Worm (Caenorhabditis elegans) whole organism, L1 larva: ENCODE data around the gene Y43C5B.2.

Experiments used
- C04F5.9 ChIP-seq: sonication (generic microtip); optimal IDR thresholded peaks from 2 replicates; lab custom pipeline; 2016; ENCODE audit warnings: missing genetic modification characterization, missing compliant biosample characterization
- Y116A8C.19 ChIP-seq: sonication (generic microtip); optimal IDR thresholded peaks from 2 replicates; lab custom pipeline; 2016; ENCODE audit warnings: missing compliant biosample characterization, missing genetic modification characterization, borderline replicate concordance
- aha-1 ChIP-seq: fragments of 150-350 bp; optimal IDR thresholded peaks from 2 replicates; lab custom pipeline; 2014; ENCODE audit warnings: missing biosample characterization, missing genetic modification characterization
- alr-1 ChIP-seq: fragments of 200-800 bp; sonication (Bioruptor generic); optimal IDR thresholded peaks from 2 replicates; lab custom pipeline; 2018; ENCODE audit warnings: borderline replicate concordance, mild to moderate bottlenecking, missing genetic modification characterization, missing compliant biosample characterization
- blmp-1 ChIP-seq: fragments of 150-350 bp; optimal IDR thresholded peaks from 2 replicates; lab custom pipeline; 2014; ENCODE audit warnings: missing biosample characterization, missing genetic modification characterization
- ceh-63 ChIP-seq: fragments of 200-800 bp; sonication (Bioruptor generic); optimal IDR thresholded peaks from 2 replicates; lab custom pipeline; 2018; ENCODE audit warnings: mild to moderate bottlenecking, missing genetic modification characterization, missing compliant biosample characterization
- ceh-8 ChIP-seq: fragments of 200-800 bp; sonication (Bioruptor generic); optimal IDR thresholded peaks from 2 replicates; lab custom pipeline; 2018; ENCODE audit warnings: mild to moderate bottlenecking, missing genetic modification characterization, moderate library complexity, missing compliant biosample characterization
- ceh-82 ChIP-seq, 3 experiments: fragments of 150-350 bp in 1 of 3; sonication (generic microtip) in 2 of 3; optimal IDR thresholded peaks; 2 replicates each; lab custom pipeline; 2014 to 2017; ENCODE audit warnings: missing biosample characterization in 3 of 3, missing genetic modification characterization in 3 of 3
- ceh-88 ChIP-seq: fragments of 200-800 bp; sonication (Bioruptor generic); IDR thresholded peaks from 2 replicates; pipeline ENCODE4 v1.3.6; 2022; ENCODE audit warnings: missing genetic modification characterization, missing compliant biosample characterization
- ceh-90 ChIP-seq: sonication (generic microtip); optimal IDR thresholded peaks from 2 replicates; lab custom pipeline; 2016; ENCODE audit warnings: missing genetic modification characterization, missing compliant biosample characterization
- ces-1 ChIP-seq: fragments of 150-350 bp; optimal IDR thresholded peaks from 2 replicates; lab custom pipeline; 2014; ENCODE audit warnings: missing biosample characterization, missing genetic modification reagents, missing genetic modification characterization
- efl-3 ChIP-seq: fragments of 200-800 bp; sonication (Bioruptor generic); optimal IDR thresholded peaks from 2 replicates; lab custom pipeline; 2018; ENCODE audit warnings: mild to moderate bottlenecking, missing genetic modification characterization, missing compliant biosample characterization
- egl-13 ChIP-seq: sonication (generic microtip); optimal IDR thresholded peaks from 2 replicates; lab custom pipeline; 2016; ENCODE audit warnings: missing genotype, missing genetic modification reagents, missing genetic modification characterization, missing compliant biosample characterization
- elt-3 ChIP-seq, 6 experiments: fragments of 150-350 bp in 1 of 6; sonication (generic microtip); optimal IDR thresholded peaks; 2 replicates each; lab custom pipeline; 2017 to 2018; ENCODE audit warnings: missing biosample characterization in 6 of 6, missing genetic modification characterization in 6 of 6, inconsistent platforms in 1 of 6
- fkh-4 ChIP-seq: sonication (generic microtip); optimal IDR thresholded peaks from 2 replicates; lab custom pipeline; 2016; ENCODE audit warnings: missing compliant biosample characterization, missing genetic modification characterization, borderline replicate concordance
- fkh-8 ChIP-seq: sonication (generic microtip); optimal IDR thresholded peaks from 2 replicates; lab custom pipeline; 2016; ENCODE audit warnings: mild to moderate bottlenecking, missing genetic modification characterization, missing compliant biosample characterization
- fos-1 ChIP-seq: fragments of 150-350 bp; optimal IDR thresholded peaks from 2 replicates; lab custom pipeline; 2014; ENCODE audit warnings: missing biosample characterization, missing genetic modification characterization
- grh-1 ChIP-seq: fragments of 200-800 bp; sonication (Bioruptor generic); IDR thresholded peaks from 2 replicates; pipeline ENCODE4 v1.3.6; 2022; ENCODE audit warnings: missing genetic modification reagents, missing genetic modification characterization, missing compliant biosample characterization
- hlh-17 ChIP-seq: fragments of 200-800 bp; sonication (Bioruptor generic); optimal IDR thresholded peaks from 2 replicates; lab custom pipeline; 2018; ENCODE audit warnings: missing genetic modification characterization, mild to moderate bottlenecking, missing compliant biosample characterization, moderate library complexity, borderline replicate concordance
- hlh-4 ChIP-seq: sonication (generic microtip); optimal IDR thresholded peaks from 2 replicates; lab custom pipeline; 2016; ENCODE audit warnings: mild to moderate bottlenecking, missing genetic modification characterization, missing compliant biosample characterization
- irx-1 ChIP-seq: sonication (generic microtip); optimal IDR thresholded peaks from 2 replicates; lab custom pipeline; 2016; ENCODE audit warnings: missing genetic modification characterization, missing compliant biosample characterization
- lin-13 ChIP-seq: fragments of 150-350 bp; optimal IDR thresholded peaks from 2 replicates; lab custom pipeline; 2014; ENCODE audit warnings: missing biosample characterization, missing genetic modification reagents, missing genetic modification characterization
- lin-14 ChIP-seq: fragments of 200-800 bp; sonication (Bioruptor generic); optimal IDR thresholded peaks from 2 replicates; lab custom pipeline; 2018; ENCODE audit warnings: mild to moderate bottlenecking, missing genetic modification characterization, moderate library complexity, missing compliant biosample characterization
- lin-15B ChIP-seq: fragments of 150-350 bp; sonication (generic microtip); optimal IDR thresholded peaks from 3 replicates; lab custom pipeline; 2014; ENCODE audit warnings: missing biosample characterization, missing genetic modification characterization
- lir-3 ChIP-seq: sonication (generic microtip); optimal IDR thresholded peaks from 2 replicates; lab custom pipeline; 2016; ENCODE audit warnings: mild to moderate bottlenecking, missing genetic modification characterization, moderate library complexity, missing compliant biosample characterization; ENCODE audit not compliant: poor library complexity
- lsy-2 ChIP-seq, 2 experiments: fragments of 150-350 bp; optimal IDR thresholded peaks; 2 replicates each; lab custom pipeline; 2014; ENCODE audit warnings: missing biosample characterization in 2 of 2, missing genetic modification characterization in 2 of 2
- mab-9 ChIP-seq: fragments of 200-800 bp; sonication (Bioruptor generic); IDR thresholded peaks from 2 replicates; pipeline ENCODE4 v1.3.6; 2022; ENCODE audit warnings: missing genetic modification reagents, missing genetic modification characterization, missing compliant biosample characterization
- mdl-1 ChIP-seq, 2 experiments: fragments of 150-350 bp; optimal IDR thresholded peaks; 2 replicates each; lab custom pipeline; 2014 to 2017; ENCODE audit warnings: missing biosample characterization in 2 of 2, missing genetic modification characterization in 2 of 2, inconsistent platforms in 1 of 2
- mef-2 ChIP-seq: fragments of 150-350 bp; optimal IDR thresholded peaks from 2 replicates; lab custom pipeline; 2014; ENCODE audit warnings: missing biosample characterization, missing genetic modification characterization
- nhr-11 ChIP-seq: fragments of 150-350 bp; optimal IDR thresholded peaks from 2 replicates; lab custom pipeline; 2014; ENCODE audit warnings: missing biosample characterization, missing genetic modification characterization
- nhr-12 ChIP-seq: sonication (generic microtip); optimal IDR thresholded peaks from 2 replicates; lab custom pipeline; 2017; ENCODE audit warnings: missing biosample characterization, missing genetic modification characterization
- nhr-28 ChIP-seq: fragments of 150-350 bp; optimal IDR thresholded peaks from 2 replicates; lab custom pipeline; 2014; ENCODE audit warnings: missing biosample characterization, missing genetic modification characterization
- nhr-47 ChIP-seq: sonication (generic microtip); optimal IDR thresholded peaks from 2 replicates; lab custom pipeline; 2016; ENCODE audit warnings: mild to moderate bottlenecking, missing genetic modification characterization, moderate library complexity, missing compliant biosample characterization
- nhr-77 ChIP-seq: fragments of 150-350 bp; optimal IDR thresholded peaks from 2 replicates; lab custom pipeline; 2014; ENCODE audit warnings: missing biosample characterization, missing genetic modification characterization
- nhr-84 ChIP-seq: sonication (generic microtip); optimal IDR thresholded peaks from 2 replicates; lab custom pipeline; 2017; ENCODE audit warnings: missing biosample characterization, missing genetic modification characterization
- nhr-85 ChIP-seq: sonication (generic microtip); peaks from one replicate; lab custom pipeline; 2016; ENCODE audit warnings: missing genetic modification characterization, inconsistent platforms, missing compliant biosample characterization
- pag-3 ChIP-seq: sonication (generic microtip); optimal IDR thresholded peaks from 2 replicates; lab custom pipeline; 2017; ENCODE audit warnings: missing genetic modification characterization, mild to moderate bottlenecking, missing compliant biosample characterization, antibody characterized with exemption, borderline replicate concordance; ENCODE audit not compliant: insufficient read depth
- pqm-1 ChIP-seq: sonication (generic microtip); optimal IDR thresholded peaks from 3 replicates; lab custom pipeline; 2017; ENCODE audit warnings: missing biosample characterization, missing genetic modification characterization
- rnt-1 ChIP-seq: sonication (generic microtip); optimal IDR thresholded peaks from 2 replicates; lab custom pipeline; 2016; ENCODE audit warnings: mild to moderate bottlenecking, missing genetic modification characterization, moderate library complexity, missing compliant biosample characterization
- skn-1 ChIP-seq: fragments of 150-350 bp; optimal IDR thresholded peaks from 2 replicates; lab custom pipeline; 2014; ENCODE audit warnings: missing biosample characterization, missing genetic modification characterization
- snpc-4 ChIP-seq: fragments of 150-350 bp; optimal IDR thresholded peaks from 2 replicates; lab custom pipeline; 2014; ENCODE audit warnings: missing biosample characterization, missing genetic modification characterization
- snu-23 ChIP-seq: sonication (generic microtip); optimal IDR thresholded peaks from 2 replicates; lab custom pipeline; 2016; ENCODE audit warnings: missing genetic modification characterization, missing compliant biosample characterization
- sox-4 ChIP-seq: sonication (generic microtip); optimal IDR thresholded peaks from 2 replicates; lab custom pipeline; 2016; ENCODE audit warnings: missing genetic modification characterization, missing compliant biosample characterization
- sup-37 ChIP-seq: fragments of 200-800 bp; sonication (Bioruptor generic); optimal IDR thresholded peaks from 2 replicates; lab custom pipeline; 2018; ENCODE audit warnings: mild to moderate bottlenecking, missing genetic modification characterization, missing compliant biosample characterization
- swsn-7 ChIP-seq: sonication (generic microtip); optimal IDR thresholded peaks from 2 replicates; lab custom pipeline; 2016; ENCODE audit warnings: missing genetic modification characterization, missing compliant biosample characterization
- tbx-2 ChIP-seq: sonication (generic microtip); optimal IDR thresholded peaks from 2 replicates; lab custom pipeline; 2016; ENCODE audit warnings: missing genetic modification characterization, missing compliant biosample characterization
- unc-130 ChIP-seq: fragments of 150-350 bp; optimal IDR thresholded peaks from 2 replicates; lab custom pipeline; 2017; ENCODE audit warnings: missing biosample characterization, missing genetic modification characterization, inconsistent platforms
- unc-30 ChIP-seq: sonication (generic microtip); optimal IDR thresholded peaks from 2 replicates; lab custom pipeline; 2017; ENCODE audit warnings: missing biosample characterization, missing genetic modification characterization
- unc-62 ChIP-seq: fragments of 150-350 bp; optimal IDR thresholded peaks from 2 replicates; lab custom pipeline; 2014; ENCODE audit warnings: missing biosample characterization, missing genetic modification reagents, missing genetic modification characterization
- xbp-1 ChIP-seq: sonication (generic microtip); optimal IDR thresholded peaks from 2 replicates; lab custom pipeline; 2016; ENCODE audit warnings: missing genetic modification characterization, missing compliant biosample characterization
- ztf-4 ChIP-seq: fragments of 150-350 bp; optimal IDR thresholded peaks from 2 replicates; lab custom pipeline; 2014; ENCODE audit warnings: missing biosample characterization, missing genetic modification characterization

Y43C5B.2 gene

ce11 chrIV:10345990-10346389, 6.2 kb downstream of the Y43C5B.2 start (continued):
- TF ChIP-seq hlh-17 (GFP tag; lab: Kevin White, UChicago) (no peak), hlh-4 (tag; lab: Kevin White, UChicago) (no peak), efl-3 (GFP tag; lab: Kevin White, UChicago) (no peak), lsy-2 (tag; optimal IDR thresholded peaks at IDR 0.05; lab: Kevin White, UChicago) (peak; percentile 12 to 75), lin-14 (GFP tag; lab: Kevin White, UChicago) (peak; percentile 90), xbp-1 (tag; lab: Kevin White, UChicago) (no peak), ceh-82 (tag; optimal IDR thresholded peaks at IDR 0.05; lab: Kevin White, UChicago) (peak in 1 of 3 experiments; percentile 46), ceh-90 (tag; lab: Kevin White, UChicago) (no peak), sup-37 (GFP tag; lab: Kevin White, UChicago) (no peak), lir-3 (tag; lab: Kevin White, UChicago) (peak; percentile 8), snu-23 (GFP tag; lab: Kevin White, UChicago) (peak; percentile 73), blmp-1 (peak; percentile 93), mab-9 (GFP tag; lab: Robert Waterston, UW) (no peak), fos-1 (tag; lab: Kevin White, UChicago) (peak; percentile 41), nhr-85 (tag; lab: Kevin White, UChicago) (peak; percentile 39), swsn-7 (tag; lab: Kevin White, UChicago) (peak; percentile 42), snpc-4 (tag; lab: Kevin White, UChicago) (peak; percentile 21), pag-3 (tag; lab: Kevin White, UChicago) (no peak), lin-13 (GFP tag; lab: Kevin White, UChicago) (no peak), nhr-12 (tag; lab: Kevin White, UChicago) (no peak), ceh-88 (GFP tag; lab: Robert Waterston, UW) (no peak), nhr-84 (no peak), aha-1 (no peak), elt-3 (tag; optimal IDR thresholded peaks at IDR 0.05; lab: Kevin White, UChicago) (peak in 1 of 6 experiments; percentile 79), unc-130 (tag; lab: Kevin White, UChicago) (no peak), ces-1 (GFP tag; lab: Kevin White, UChicago) (no peak), fkh-8 (tag; lab: Kevin White, UChicago) (no peak), sox-4 (tag; lab: Kevin White, UChicago) (no peak), tbx-2 (tag; lab: Kevin White, UChicago) (peak; percentile 40), lin-15B (tag; lab: Kevin White, UChicago) (no peak), mdl-1 (tag; optimal IDR thresholded peaks at IDR 0.05; lab: Kevin White, UChicago) (peak in 1 of 2 experiments; percentile 39), fkh-4 (tag; lab: Kevin White, UChicago) (no peak), skn-1 (tag; lab: Kevin White, UChicago) (peak; percentile 54), ceh-63 (GFP tag; lab: Kevin White, UChicago) (no peak), egl-13 (tag; lab: Kevin White, UChicago) (no peak), rnt-1 (tag; lab: Kevin White, UChicago) (peak; percentile 64), C04F5.9 (tag; lab: Kevin White, UChicago) (no peak), ztf-4 (tag; lab: Kevin White, UChicago) (no peak), ceh-8 (peak; percentile 18), Y116A8C.19 (tag; lab: Kevin White, UChicago) (no peak), nhr-11 (tag; lab: Kevin White, UChicago) (no peak), unc-30 (tag; lab: Kevin White, UChicago) (no peak), irx-1 (tag; lab: Kevin White, UChicago) (peak; percentile 48), nhr-47 (tag; lab: Kevin White, UChicago) (peak; percentile 34), unc-62 (GFP tag; lab: Kevin White, UChicago) (no peak), mef-2 (tag; lab: Kevin White, UChicago) (no peak), pqm-1 (no peak), nhr-28 (tag; lab: Kevin White, UChicago) (no peak), nhr-77 (tag; lab: Kevin White, UChicago) (peak; percentile 67), grh-1 (GFP tag; lab: Robert Waterston, UW) (no peak), alr-1 (no peak)
